Worm (Caenorhabditis elegans) whole organism, L2 larva: Measurements from ENCODE around the gene ubc-18.

Experiments used
- C34F6.9 ChIP-seq: fragments of 150-350 bp; optimal IDR thresholded peaks from 2 replicates; lab custom pipeline; 2014; ENCODE audit warnings: missing biosample characterization, missing genetic modification characterization
- R02D3.7 ChIP-seq: fragments of 150-350 bp; optimal IDR thresholded peaks from 2 replicates; lab custom pipeline; 2014; ENCODE audit warnings: missing biosample characterization, missing genetic modification characterization
- Y55F3AM.14 ChIP-seq: fragments of 200-800 bp; sonication (Bioruptor generic); optimal IDR thresholded peaks from 2 replicates; lab custom pipeline; 2018; ENCODE audit warnings: mild to moderate bottlenecking, missing genetic modification characterization, missing compliant biosample characterization
- ZK546.5 ChIP-seq: sonication (generic microtip); optimal IDR thresholded peaks from 2 replicates; lab custom pipeline; 2017; ENCODE audit warnings: missing biosample characterization, missing genetic modification characterization
- alr-1 ChIP-seq: fragments of 150-350 bp; optimal IDR thresholded peaks from 2 replicates; lab custom pipeline; 2014; ENCODE audit warnings: missing biosample characterization, missing genetic modification characterization
- ceh-16 ChIP-seq: fragments of 150-350 bp; optimal IDR thresholded peaks from 2 replicates; lab custom pipeline; 2014; ENCODE audit warnings: missing biosample characterization, missing genetic modification characterization
- ceh-82 ChIP-seq: fragments of 150-350 bp; optimal IDR thresholded peaks from 2 replicates; lab custom pipeline; 2014; ENCODE audit warnings: missing biosample characterization, missing genetic modification characterization
- crh-2 ChIP-seq: sonication (generic microtip); optimal IDR thresholded peaks from 2 replicates; lab custom pipeline; 2017; ENCODE audit warnings: missing biosample characterization, missing genetic modification characterization
- dmd-4 ChIP-seq: sonication (generic microtip); optimal IDR thresholded peaks from 2 replicates; lab custom pipeline; 2017; ENCODE audit warnings: missing biosample characterization, missing genetic modification characterization
- egl-27 ChIP-seq: sonication (generic microtip); optimal IDR thresholded peaks from 3 replicates; lab custom pipeline; 2017; ENCODE audit warnings: missing biosample characterization, missing genetic modification reagents, missing genetic modification characterization
- elt-1 ChIP-seq: fragments of 150-350 bp; optimal IDR thresholded peaks from 2 replicates; lab custom pipeline; 2014; ENCODE audit warnings: missing biosample characterization, missing genetic modification characterization
- elt-3 ChIP-seq: sonication (generic microtip); optimal IDR thresholded peaks from 2 replicates; lab custom pipeline; 2017; ENCODE audit warnings: missing biosample characterization, missing genetic modification characterization
- gmeb-1 ChIP-seq: fragments of 150-350 bp; optimal IDR thresholded peaks from 2 replicates; lab custom pipeline; 2014; ENCODE audit warnings: missing biosample characterization, missing genetic modification characterization
- lin-13 ChIP-seq: fragments of 150-350 bp; optimal IDR thresholded peaks from 2 replicates; lab custom pipeline; 2014; ENCODE audit warnings: missing biosample characterization, missing genetic modification reagents, missing genetic modification characterization
- lin-39 ChIP-seq: fragments of 150-350 bp; optimal IDR thresholded peaks from 2 replicates; lab custom pipeline; 2014; ENCODE audit warnings: missing biosample characterization, missing genetic modification reagents, missing genetic modification characterization
- mab-5 ChIP-seq: fragments of 150-350 bp; optimal IDR thresholded peaks from 2 replicates; lab custom pipeline; 2014; ENCODE audit warnings: missing biosample characterization, missing genetic modification characterization
- mbf-1 ChIP-seq: sonication (generic microtip); optimal IDR thresholded peaks from 2 replicates; lab custom pipeline; 2017; ENCODE audit warnings: missing biosample characterization, missing genetic modification characterization
- mdl-1 ChIP-seq, 2 experiments: fragments of 150-350 bp in 1 of 2; sonication (generic microtip) in 1 of 2; optimal IDR thresholded peaks; 2 replicates each; lab custom pipeline; 2017; ENCODE audit warnings: missing biosample characterization in 2 of 2, missing genetic modification characterization in 2 of 2
- nhr-10 ChIP-seq: sonication (generic microtip); optimal IDR thresholded peaks from 2 replicates; lab custom pipeline; 2017; ENCODE audit warnings: missing biosample characterization, missing genetic modification characterization
- nhr-11 ChIP-seq: fragments of 150-350 bp; optimal IDR thresholded peaks from 2 replicates; lab custom pipeline; 2014; ENCODE audit warnings: missing biosample characterization, missing genetic modification characterization
- nhr-129 ChIP-seq: fragments of 150-350 bp; optimal IDR thresholded peaks from 2 replicates; lab custom pipeline; 2014; ENCODE audit warnings: missing biosample characterization, missing genetic modification characterization
- nhr-237 ChIP-seq: fragments of 150-350 bp; optimal IDR thresholded peaks from 2 replicates; lab custom pipeline; 2014; ENCODE audit warnings: missing biosample characterization, missing genetic modification characterization
- nhr-6 ChIP-seq: fragments of 150-350 bp; optimal IDR thresholded peaks from 2 replicates; lab custom pipeline; 2014; ENCODE audit warnings: missing biosample characterization, missing genetic modification characterization
- nhr-77 ChIP-seq: fragments of 150-350 bp; optimal IDR thresholded peaks from 2 replicates; lab custom pipeline; 2014; ENCODE audit warnings: missing biosample characterization, missing genetic modification characterization
- peb-1 ChIP-seq: fragments of 150-350 bp; optimal IDR thresholded peaks from 2 replicates; lab custom pipeline; 2014; ENCODE audit warnings: missing biosample characterization, missing genetic modification characterization
- sem-4 ChIP-seq: fragments of 150-350 bp; optimal IDR thresholded peaks from 2 replicates; lab custom pipeline; 2014; ENCODE audit warnings: missing biosample characterization, missing genetic modification reagents, missing genetic modification characterization
- sma-3 ChIP-seq: sonication (generic microtip); optimal IDR thresholded peaks from 2 replicates; lab custom pipeline; 2016; ENCODE audit warnings: missing genetic modification reagents, missing genetic modification characterization, missing compliant biosample characterization
- sma-9 ChIP-seq, 2 experiments: fragments of 150-350 bp in 1 of 2; sonication (generic microtip) in 1 of 2; optimal IDR thresholded peaks; 2 replicates each; lab custom pipeline; 2014 to 2016; ENCODE audit warnings: missing genetic modification characterization in 2 of 2, mild to moderate bottlenecking in 1 of 2, missing biosample characterization in 1 of 2, missing compliant biosample characterization in 1 of 2, missing genetic modification reagents in 1 of 2, moderate library complexity in 1 of 2
- snpc-4 ChIP-seq: fragments of 150-350 bp; optimal IDR thresholded peaks from 2 replicates; lab custom pipeline; 2014; ENCODE audit warnings: missing biosample characterization, missing genetic modification characterization
- unc-39 ChIP-seq: fragments of 150-350 bp; optimal IDR thresholded peaks from 2 replicates; lab custom pipeline; 2014; ENCODE audit warnings: missing biosample characterization, missing genetic modification characterization
- unc-55 ChIP-seq: fragments of 150-350 bp; sonication (generic microtip); optimal IDR thresholded peaks from 3 replicates; lab custom pipeline; 2014; ENCODE audit warnings: missing biosample characterization, missing genetic modification reagents, missing genetic modification characterization
- unc-62 ChIP-seq: fragments of 150-350 bp; optimal IDR thresholded peaks from 2 replicates; lab custom pipeline; 2014; ENCODE audit warnings: missing biosample characterization, missing genetic modification reagents, missing genetic modification characterization
- ztf-11 ChIP-seq: sonication (generic microtip); optimal IDR thresholded peaks from 2 replicates; lab custom pipeline; 2017; ENCODE audit warnings: missing biosample characterization, missing genetic modification characterization

The ubc-18 gene

ce11 chrIII:7064185-7064584 is 4.2 kb downstream of the ubc-18 start, which contains the start of gene R01H2.4:
R01H2.4 (minus strand) TSS chrIII:7064285.
- TF ChIP-seq sma-3 (GFP tag; lab: Kevin White, UChicago) (no peak), C34F6.9 (tag; lab: Kevin White, UChicago) (no peak), ceh-82 (tag; lab: Kevin White, UChicago) (no peak), lin-13 (GFP tag; lab: Kevin White, UChicago) (no peak), snpc-4 (tag; lab: Kevin White, UChicago) (no peak), nhr-10 (tag; lab: Kevin White, UChicago) (no peak), gmeb-1 (tag; lab: Kevin White, UChicago) (no peak), sma-9 (GFP tag; optimal IDR thresholded peaks at IDR 0.05; lab: Kevin White, UChicago) (no peak), sma-9 (tag; optimal IDR thresholded peaks at IDR 0.05; lab: Kevin White, UChicago) (no peak)

ce11 chrIII:7063061-7063460 is 5.3 kb downstream of the ubc-18 start:
- no peak for TF ChIP-seq mbf-1 (tag; lab: Kevin White, UChicago)

ce11 chrIII:7062580-7062979 is 5.8 kb downstream of the ubc-18 start, which contains the start of gene R01H2.1:
R01H2.1 (plus strand) TSS chrIII:7062880.
- TF ChIP-seq ceh-82 (tag; lab: Kevin White, UChicago) = no peak
- no peak for TF ChIP-seq egl-27 (tag; lab: Kevin White, UChicago)
- no peak for TF ChIP-seq lin-13 (GFP tag; lab: Kevin White, UChicago)
- TF ChIP-seq nhr-77 (tag; lab: Kevin White, UChicago) = no peak
- no peak for TF ChIP-seq crh-2 (tag; lab: Kevin White, UChicago)
- TF ChIP-seq unc-39 = no peak
- no peak for TF ChIP-seq unc-62 (GFP tag; lab: Kevin White, UChicago)
- no peak for TF ChIP-seq nhr-10 (tag; lab: Kevin White, UChicago)
- TF ChIP-seq nhr-129 (tag; lab: Kevin White, UChicago) = no peak
- TF ChIP-seq sem-4 (tag; lab: Kevin White, UChicago) = no peak
- TF ChIP-seq ZK546.5 = no peak
- TF ChIP-seq unc-55 = no peak
- TF ChIP-seq mab-5 (tag; lab: Kevin White, UChicago) = no peak
- TF ChIP-seq R02D3.7 = no peak
- no peak for TF ChIP-seq gmeb-1 (tag; lab: Kevin White, UChicago)
- TF ChIP-seq ztf-11 = no peak
- no peak for TF ChIP-seq ceh-16 (tag; lab: Kevin White, UChicago)
- TF ChIP-seq peb-1 (tag; lab: Kevin White, UChicago) = no peak
- no peak for TF ChIP-seq mdl-1 (tag; optimal IDR thresholded peaks at IDR 0.05; lab: Kevin White, UChicago)
- TF ChIP-seq Y55F3AM.14 (GFP tag; lab: Kevin White, UChicago) = no peak

ce11 chrIII:7060531-7061095 is 7.8 kb downstream of the ubc-18 start, which contains the start of gene egg-2:
egg-2 (minus strand) TSS chrIII:7060583.
- TF ChIP-seq peb-1 (tag; lab: Kevin White, UChicago) (no peak), unc-55 (no peak)
- TF ChIP-seq, all 48 proteins: peak for 0

- TF ChIP-seq mab-5 (tag; lab: Kevin White, UChicago) (no peak), nhr-11 (tag; lab: Kevin White, UChicago) (no peak), alr-1 (tag; lab: Kevin White, UChicago) (no peak), elt-3 (tag; lab: Kevin White, UChicago) (no peak), nhr-237 (tag; lab: Kevin White, UChicago) (no peak), ztf-11 (no peak), mdl-1 (tag; optimal IDR thresholded peaks at IDR 0.05; lab: Kevin White, UChicago) (no peak), snpc-4 (tag; lab: Kevin White, UChicago) (no peak), lin-39 (tag; lab: Kevin White, UChicago) (no peak), mbf-1 (tag; lab: Kevin White, UChicago) (no peak), nhr-6 (tag; lab: Kevin White, UChicago) (no peak), nhr-10 (tag; lab: Kevin White, UChicago) (no peak), peb-1 (tag; lab: Kevin White, UChicago) (no peak), dmd-4 (tag; lab: Kevin White, UChicago) (no peak), unc-55 (no peak), crh-2 (tag; lab: Kevin White, UChicago) (no peak), elt-1 (tag; lab: Kevin White, UChicago) (no peak), R02D3.7 (no peak)
- TF ChIP-seq, all 48 proteins: peak for 0
Measured at ce11 chrIII:7056241-7056640, 12.1 kb downstream of the ubc-18 start, which contains the start of gene R01H2.2. R01H2.2 (plus strand) TSS chrIII:7056541.
